Worm (Caenorhabditis elegans) whole organism, L3 larva: Measurements from ENCODE around the gene K10B3.1.
A peak's percentile ranks its signal among the peaks of the same experiment; 100 is the strongest.

Experiments used
- ama-1 ChIP-seq: fragments of 150-350 bp; optimal IDR thresholded peaks from 2 replicates; lab custom pipeline; 2018
- elt-3 ChIP-seq, 3 experiments: fragments of 150-350 bp in 1 of 3; sonication (generic microtip) in 2 of 3; optimal IDR thresholded peaks; 2 replicates in 2 of 3; 4 replicates in 1 of 3; lab custom pipeline; 2014 to 2017; ENCODE audit warnings: missing biosample characterization in 3 of 3, missing genetic modification characterization in 3 of 3
- jun-1 ChIP-seq: fragments of 150-350 bp; optimal IDR thresholded peaks from 2 replicates; lab custom pipeline; 2014; ENCODE audit warnings: missing biosample characterization, missing genetic modification reagents, missing genetic modification characterization
- nhr-28 ChIP-seq: fragments of 150-350 bp; optimal IDR thresholded peaks from 2 replicates; lab custom pipeline; 2014; ENCODE audit warnings: missing biosample characterization, missing genetic modification characterization
- skn-1 ChIP-seq: fragments of 150-350 bp; optimal IDR thresholded peaks from 2 replicates; lab custom pipeline; 2014; ENCODE audit warnings: missing biosample characterization, missing genetic modification characterization
- snpc-4 ChIP-seq: fragments of 150-350 bp; optimal IDR thresholded peaks from 2 replicates; lab custom pipeline; 2014; ENCODE audit warnings: missing biosample characterization, missing genetic modification characterization
- tbx-2 ChIP-seq: sonication (generic microtip); optimal IDR thresholded peaks from 2 replicates; lab custom pipeline; 2016; ENCODE audit warnings: mild to moderate bottlenecking, missing genetic modification characterization, missing compliant biosample characterization
- unc-39 ChIP-seq: sonication (generic microtip); optimal IDR thresholded peaks from 4 replicates; lab custom pipeline; 2017; ENCODE audit warnings: missing biosample characterization, missing genetic modification characterization
- ztf-4 ChIP-seq: fragments of 150-350 bp; optimal IDR thresholded peaks from 2 replicates; lab custom pipeline; 2014; ENCODE audit warnings: missing biosample characterization, missing genetic modification characterization

- TF ChIP-seq unc-39 (no peak), elt-3 (tag; optimal IDR thresholded peaks at IDR 0.05; lab: Kevin White, UChicago) (no peak), nhr-28 (tag; lab: Kevin White, UChicago) (no peak), ztf-4 (tag; lab: Kevin White, UChicago) (no peak), jun-1 (tag; lab: Kevin White, UChicago) (no peak), tbx-2 (tag; lab: Kevin White, UChicago) (no peak), snpc-4 (tag; lab: Kevin White, UChicago) (no peak), skn-1 (no peak), ama-1 (lab: Kevin White, UChicago) (peak; percentile 97)
Observed at ce11 chrX:3112946-3113427, 22.3 kb upstream of the K10B3.1 start, which contains the start of gene gpd-3.
